Worm (Caenorhabditis elegans) whole organism, mixed stage, embryonic: ENCODE results near the gene rml-3.

Source experiments
- bed-3 ChIP-seq: fragments of 200-800 bp; sonication (Bioruptor generic); optimal IDR thresholded peaks from 3 replicates; lab custom pipeline; 2018; ENCODE audit warnings: mild to moderate bottlenecking, missing genetic modification characterization, moderate library complexity, missing compliant biosample characterization
- blmp-1 ChIP-seq: fragments of 150-350 bp; optimal IDR thresholded peaks from 2 replicates; lab custom pipeline; 2014; ENCODE audit warnings: missing biosample characterization, missing genetic modification characterization
- drap-1 ChIP-seq: fragments of 200-800 bp; sonication (Bioruptor generic); optimal IDR thresholded peaks from 3 replicates; lab custom pipeline; 2018; ENCODE audit warnings: mild to moderate bottlenecking, missing genetic modification characterization, missing compliant biosample characterization
- mep-1 ChIP-seq: fragments of 150-350 bp; optimal IDR thresholded peaks from 2 replicates; lab custom pipeline; 2017; ENCODE audit warnings: missing biosample characterization, missing genetic modification reagents, missing genetic modification characterization, inconsistent platforms
- mls-2 ChIP-seq: sonication (generic microtip); optimal IDR thresholded peaks from 2 replicates; lab custom pipeline; 2016; ENCODE audit warnings: mild to moderate bottlenecking, missing genetic modification characterization, moderate library complexity, missing compliant biosample characterization
- nhr-12 ChIP-seq: fragments of 150-350 bp; optimal IDR thresholded peaks from 2 replicates; lab custom pipeline; 2014; ENCODE audit warnings: missing biosample characterization, missing genetic modification characterization
- nhr-2 ChIP-seq: fragments of 150-350 bp; optimal IDR thresholded peaks from 2 replicates; lab custom pipeline; 2014; ENCODE audit warnings: missing biosample characterization, missing genetic modification characterization
- nhr-28 ChIP-seq: fragments of 150-350 bp; optimal IDR thresholded peaks from 2 replicates; lab custom pipeline; 2014; ENCODE audit warnings: missing biosample characterization, missing genetic modification characterization
- nhr-76 ChIP-seq: sonication (generic microtip); optimal IDR thresholded peaks from 2 replicates; lab custom pipeline; 2017; ENCODE audit warnings: missing biosample characterization, missing genetic modification characterization
- snpc-4 ChIP-seq: fragments of 150-350 bp; optimal IDR thresholded peaks from 2 replicates; lab custom pipeline; 2014; ENCODE audit warnings: missing biosample characterization, missing genetic modification characterization
- sptf-1 ChIP-seq: sonication (generic microtip); optimal IDR thresholded peaks from 2 replicates; lab custom pipeline; 2017; ENCODE audit warnings: mild to moderate bottlenecking, missing genetic modification characterization, moderate library complexity, missing compliant biosample characterization
- ztf-11 ChIP-seq: fragments of 150-350 bp; optimal IDR thresholded peaks from 2 replicates; lab custom pipeline; 2014; ENCODE audit warnings: missing biosample characterization, missing genetic modification characterization

DNA sequence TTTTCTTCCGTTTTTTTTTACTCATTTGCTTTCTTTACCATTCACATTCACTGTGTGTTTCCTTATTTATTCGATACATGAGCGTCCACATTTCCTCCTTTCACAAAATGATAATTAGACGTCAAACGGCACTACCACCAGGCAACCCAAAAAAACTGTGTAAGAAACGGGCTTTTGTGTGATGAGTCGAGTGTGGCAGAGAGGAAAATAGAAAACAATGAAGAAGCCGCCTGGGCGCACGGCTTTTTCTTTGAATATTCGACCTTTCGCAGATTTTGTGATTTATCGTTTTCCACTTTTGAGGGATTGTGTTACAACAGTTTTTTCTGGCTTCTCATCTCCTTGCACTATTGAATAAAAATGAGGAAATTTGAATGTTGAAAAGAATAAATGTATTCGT, 39.4 kb upstream of the rml-3 start:
- TF ChIP-seq bed-3 (GFP tag; lab: Kevin White, UChicago) (no peak), drap-1 (GFP tag; lab: Kevin White, UChicago) (no peak), blmp-1 (tag; lab: Kevin White, UChicago) (no peak), nhr-76 (tag; lab: Kevin White, UChicago) (no peak), nhr-28 (no peak), mls-2 (tag; lab: Kevin White, UChicago) (no peak), mep-1 (tag; lab: Kevin White, UChicago) (no peak), sptf-1 (no peak), snpc-4 (tag; lab: Kevin White, UChicago) (no peak), nhr-12 (tag; lab: Kevin White, UChicago) (no peak), ztf-11 (no peak), nhr-2 (no peak)
